Worm (Caenorhabditis elegans): Measurements from ENCODE around the gene C06B3.7.

Gene C06B3.7

DNA sequence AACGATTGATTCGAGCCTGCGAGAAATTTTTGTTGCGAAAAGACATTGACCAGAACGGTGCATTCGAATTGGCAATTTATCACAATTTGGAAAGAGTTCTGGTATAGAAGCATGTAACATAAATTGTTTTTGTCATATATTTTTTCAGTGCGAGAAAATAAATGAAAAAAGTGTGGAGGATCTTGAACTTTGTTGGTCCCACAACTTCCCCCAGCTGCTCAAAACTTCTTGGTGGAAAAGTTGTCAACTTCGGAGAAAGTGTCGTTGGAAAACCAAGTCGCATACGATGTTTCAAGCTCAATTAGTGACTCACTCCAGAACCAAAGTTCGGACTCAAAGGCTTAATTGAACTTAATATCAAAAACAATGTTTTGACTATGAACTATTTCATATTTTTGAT lies 22.5 kb downstream of the C06B3.7 start:
- TF ChIP-seq mml-1 (tag; optimal IDR thresholded peaks at IDR 0.05), result no peak
- TF ChIP-seq nhr-67 (tag; optimal IDR thresholded peaks at IDR 0.05), result no peak
- no peak for TF ChIP-seq fkh-2 (tag; optimal IDR thresholded peaks at IDR 0.05)
- no peak for TF ChIP-seq nhr-76 (tag; optimal IDR thresholded peaks at IDR 0.05)
- TF ChIP-seq nhr-25 (tag; optimal IDR thresholded peaks at IDR 0.05), result no peak
- no peak for TF ChIP-seq nhr-12 (tag; optimal IDR thresholded peaks at IDR 0.05)
- TF ChIP-seq ceh-16 (tag; optimal IDR thresholded peaks at IDR 0.05), result no peak
- no peak for TF ChIP-seq snpc-4 (tag; optimal IDR thresholded peaks at IDR 0.05)
- no peak for TF ChIP-seq tbx-2 (tag; optimal IDR thresholded peaks at IDR 0.05)
- no peak for TF ChIP-seq zag-1 (tag; optimal IDR thresholded peaks at IDR 0.05)
- no peak for TF ChIP-seq elt-2 (tag; optimal IDR thresholded peaks at IDR 0.05)
- no peak for TF ChIP-seq hmg-11 (tag; optimal IDR thresholded peaks at IDR 0.05)
- no peak for TF ChIP-seq ztf-4 (tag; optimal IDR thresholded peaks at IDR 0.05)
- TF ChIP-seq fkh-10 (GFP tag; optimal IDR thresholded peaks at IDR 0.05), result no peak
- no peak for TF ChIP-seq elt-3 (tag; optimal IDR thresholded peaks at IDR 0.05)
- TF ChIP-seq R02D3.7 (tag; optimal IDR thresholded peaks at IDR 0.05), result no peak
- TF ChIP-seq nhr-23 (tag; optimal IDR thresholded peaks at IDR 0.05), result no peak
- no peak for TF ChIP-seq eor-1 (tag; optimal IDR thresholded peaks at IDR 0.05)
- TF ChIP-seq ZK546.5 (tag; optimal IDR thresholded peaks at IDR 0.05), result no peak

DNA sequence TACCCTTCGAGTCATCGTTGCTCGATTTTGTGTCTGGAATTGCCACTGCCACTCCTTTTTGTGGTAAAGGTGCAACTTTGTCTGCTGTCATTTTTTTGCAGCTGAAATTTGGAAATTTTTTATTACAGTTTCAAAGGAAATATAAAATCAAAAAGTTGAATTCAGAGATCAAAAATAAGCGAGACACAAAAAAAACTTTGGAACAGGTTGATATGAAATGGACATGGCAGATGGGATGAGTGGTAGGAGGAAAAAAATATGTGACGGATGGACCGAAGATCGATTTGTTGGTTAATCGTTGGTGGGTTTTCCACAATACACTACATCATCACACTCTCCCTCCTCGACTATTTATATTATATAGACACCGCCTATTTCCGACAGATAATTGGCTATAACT lies 25.1 kb downstream of the C06B3.7 start, which contains the start of gene R10D12.1:
TSS of gene R10D12.1 (minus strand) at position 101 of the 400 bp plus-strand sequence.
- no peak for TF ChIP-seq lin-39 (tag; optimal IDR thresholded peaks at IDR 0.05)
- TF ChIP-seq nhr-76 (tag; optimal IDR thresholded peaks at IDR 0.05), result no peak
- TF ChIP-seq snpc-4 (tag; optimal IDR thresholded peaks at IDR 0.05), result no peak

DNA sequence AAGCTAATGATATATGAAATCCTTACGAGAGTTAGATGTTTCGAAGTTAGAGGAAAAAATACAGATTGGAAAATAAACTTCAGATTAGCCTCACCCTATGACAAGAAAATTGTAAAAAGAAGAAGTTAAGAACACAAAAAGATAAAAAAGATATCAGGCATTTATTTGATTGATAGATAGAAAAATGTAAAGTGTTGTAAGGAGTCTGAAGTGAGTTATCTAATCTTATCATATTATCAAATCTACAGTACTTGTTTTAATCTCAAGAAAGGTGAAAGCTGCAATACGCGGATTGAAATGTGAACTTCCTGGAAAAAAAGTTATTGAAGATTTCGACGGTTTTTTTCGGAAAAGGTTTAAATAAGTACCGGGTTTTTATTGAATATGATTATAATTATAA lies 25.9 kb downstream of the C06B3.7 start:
- TF ChIP-seq egl-5 (tag; optimal IDR thresholded peaks at IDR 0.05) (no peak), elt-3 (tag; optimal IDR thresholded peaks at IDR 0.05) (peak in 1 of 3 experiments; percentile 42)

DNA sequence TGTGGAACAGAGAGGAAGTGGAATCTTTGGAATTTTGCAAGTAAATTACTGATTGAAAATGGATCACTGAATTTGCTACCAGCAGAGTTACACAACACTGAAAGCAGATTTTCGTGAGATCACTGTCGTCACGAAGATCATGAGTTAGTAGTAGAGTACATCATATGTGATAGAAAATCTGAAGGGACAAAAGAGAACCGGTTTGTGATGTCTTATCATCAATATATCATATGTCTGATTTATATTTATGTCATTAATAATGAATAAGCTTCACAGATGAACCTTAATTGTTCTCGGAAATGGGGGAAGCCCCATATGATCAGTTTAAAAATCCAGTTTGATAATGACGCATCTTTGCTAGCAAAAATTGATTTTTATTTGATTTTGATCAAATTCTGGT lies 26.6 kb downstream of the C06B3.7 start:
- TF ChIP-seq unc-39 (tag; optimal IDR thresholded peaks at IDR 0.05) (no peak), sea-2 (GFP tag; optimal IDR thresholded peaks at IDR 0.05) (no peak), eor-1 (tag; optimal IDR thresholded peaks at IDR 0.05) (no peak), lin-39 (tag; optimal IDR thresholded peaks at IDR 0.05) (no peak), nhr-67 (tag; optimal IDR thresholded peaks at IDR 0.05) (no peak), ZK546.5 (tag; optimal IDR thresholded peaks at IDR 0.05) (no peak), nhr-28 (tag; optimal IDR thresholded peaks at IDR 0.05) (no peak), lsy-12 (tag; optimal IDR thresholded peaks at IDR 0.05) (no peak), nhr-23 (tag; optimal IDR thresholded peaks at IDR 0.05) (peak; percentile 29), nhr-76 (tag; optimal IDR thresholded peaks at IDR 0.05) (no peak), jun-1 (tag; optimal IDR thresholded peaks at IDR 0.05) (no peak), nhr-25 (tag; optimal IDR thresholded peaks at IDR 0.05) (peak; percentile 16), elt-3 (tag; optimal IDR thresholded peaks at IDR 0.05) (peak in 1 of 3 experiments; percentile 27), tbx-2 (tag; optimal IDR thresholded peaks at IDR 0.05) (no peak), nhr-43 (tag; optimal IDR thresholded peaks at IDR 0.05; ENCODE audit: poor library complexity, severe bottlenecking) (peak; percentile 49), mdl-1 (tag; optimal IDR thresholded peaks at IDR 0.05) (no peak)

DNA sequence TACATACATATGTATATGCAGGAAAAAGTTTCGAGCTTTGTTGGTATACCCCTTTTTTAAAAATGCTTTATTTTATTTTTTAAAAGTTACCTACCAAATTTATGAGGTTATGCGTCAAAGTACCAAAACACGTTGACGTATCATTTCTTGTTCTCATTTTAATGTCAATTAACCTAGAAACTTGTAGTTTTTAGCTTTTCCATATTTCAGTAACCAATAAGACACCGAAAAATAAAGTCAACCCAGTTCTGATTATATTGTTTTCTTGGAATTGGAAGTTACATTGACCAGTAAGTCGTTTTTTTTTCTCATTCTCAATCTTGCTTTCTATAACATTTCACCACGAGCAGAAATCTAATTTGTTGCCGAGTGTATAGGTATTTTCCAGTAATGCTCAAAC lies 27.4 kb downstream of the C06B3.7 start, which contains the start of gene srw-145:
TSS of gene srw-145 (plus strand) at position 301 of the 400 bp plus-strand sequence.
- peak; percentile 62 for TF ChIP-seq nhr-11 (tag; optimal IDR thresholded peaks at IDR 0.05)
- TF ChIP-seq nfya-1 (tag; optimal IDR thresholded peaks at IDR 0.05; ENCODE audit: insufficient read depth), result no peak

DNA sequence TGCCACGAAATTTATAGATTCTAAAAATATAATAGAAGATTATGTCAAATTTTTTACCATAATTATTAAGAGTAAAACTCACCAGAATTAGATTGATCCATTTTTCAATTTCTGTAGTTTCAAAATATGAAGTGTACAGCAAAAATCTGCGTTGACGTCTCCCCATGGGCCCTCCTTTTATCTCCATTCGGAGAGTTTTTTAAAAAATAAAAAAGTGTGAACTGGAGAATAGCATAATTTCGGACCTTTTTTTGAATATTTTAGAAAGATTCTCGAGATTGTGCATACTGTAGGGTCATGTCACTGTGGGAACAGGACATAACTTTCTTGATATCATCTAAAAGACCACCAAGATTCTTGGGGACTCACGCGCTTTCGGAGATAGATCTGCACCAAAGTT lies 32.6 kb downstream of the C06B3.7 start, which contains the start of gene dpr-1:
TSS of gene dpr-1 (minus strand) at position 101 of the 400 bp plus-strand sequence.
- no peak for TF ChIP-seq ama-1 (optimal IDR thresholded peaks at IDR 0.05)
- no peak for TF ChIP-seq mml-1 (tag; optimal IDR thresholded peaks at IDR 0.05)
- TF ChIP-seq fos-1 (tag; optimal IDR thresholded peaks at IDR 0.05), result no peak
- TF ChIP-seq nhr-25 (tag; optimal IDR thresholded peaks at IDR 0.05), result no peak
- TF ChIP-seq egl-5 (tag; optimal IDR thresholded peaks at IDR 0.05), result no peak
- no peak for TF ChIP-seq egl-27 (tag; optimal IDR thresholded peaks at IDR 0.05)
- TF ChIP-seq ztf-11 (tag; optimal IDR thresholded peaks at IDR 0.05), result no peak
- no peak for TF ChIP-seq jun-1 (tag; optimal IDR thresholded peaks at IDR 0.05)
- no peak for TF ChIP-seq ceh-16 (tag; optimal IDR thresholded peaks at IDR 0.05)
- TF ChIP-seq nhr-23 (tag; optimal IDR thresholded peaks at IDR 0.05), result no peak
- no peak for TF ChIP-seq nhr-237 (tag; optimal IDR thresholded peaks at IDR 0.05)
- TF ChIP-seq nfya-1 (tag; optimal IDR thresholded peaks at IDR 0.05; ENCODE audit: insufficient read depth), result no peak
- TF ChIP-seq tbx-2 (tag; optimal IDR thresholded peaks at IDR 0.05), result no peak
- TF ChIP-seq nhr-12 (tag; optimal IDR thresholded peaks at IDR 0.05), result no peak
- TF ChIP-seq nhr-67 (tag; optimal IDR thresholded peaks at IDR 0.05), result no peak
- TF ChIP-seq eor-1 (tag; optimal IDR thresholded peaks at IDR 0.05), result no peak

All from whole organism, L3 larva.